Worm (Caenorhabditis elegans) whole organism, L1 larva: ENCODE data around the gene M163.9.

Source experiments
- lin-39 ChIP-seq: fragments of 150-350 bp; optimal IDR thresholded peaks from 2 replicates; lab custom pipeline; 2014; ENCODE audit warnings: missing biosample characterization, missing genetic modification reagents, missing genetic modification characterization
- nhr-12 ChIP-seq: sonication (generic microtip); optimal IDR thresholded peaks from 2 replicates; lab custom pipeline; 2017; ENCODE audit warnings: missing biosample characterization, missing genetic modification characterization
- pqm-1 ChIP-seq: sonication (generic microtip); optimal IDR thresholded peaks from 3 replicates; lab custom pipeline; 2017; ENCODE audit warnings: missing biosample characterization, missing genetic modification characterization
- tbx-2 ChIP-seq: sonication (generic microtip); optimal IDR thresholded peaks from 2 replicates; lab custom pipeline; 2016; ENCODE audit warnings: missing genetic modification characterization, missing compliant biosample characterization
- unc-62 ChIP-seq: fragments of 150-350 bp; optimal IDR thresholded peaks from 2 replicates; lab custom pipeline; 2014; ENCODE audit warnings: missing biosample characterization, missing genetic modification reagents, missing genetic modification characterization

ce11 chrX:14469284-14469683 lies at the start of gene M163.9:
- TF ChIP-seq pqm-1 (tag; lab: Kevin White, UChicago) (no peak), nhr-12 (no peak), unc-62 (GFP tag; lab: Kevin White, UChicago) (no peak), lin-39 (no peak), tbx-2 (no peak)
